Fruit fly (Drosophila melanogaster) whole organism, embryonic: ENCODE data around the gene solo.
A peak's percentile ranks its signal among the peaks of the same experiment; 100 is the strongest.

Source experiments
- Adf1 ChIP-seq: fragments of 200-800 bp; sonication (Bioruptor generic); IDR thresholded peaks from 2 replicates; pipeline ENCODE4 v1.3.6; 2022; ENCODE audit warnings: missing biosample characterization, missing genetic modification characterization
- CG10543 ChIP-seq: fragments of 200-800 bp; sonication (Bioruptor generic); optimal IDR thresholded peaks from 3 replicates; lab custom pipeline; 2017; ENCODE audit warnings: missing biosample characterization, mild to moderate bottlenecking, missing genetic modification characterization, moderate library complexity
- CG10565 ChIP-seq: fragments of 200-800 bp; sonication (Bioruptor generic); optimal IDR thresholded peaks from 3 replicates; lab custom pipeline; 2016; ENCODE audit warnings: missing biosample characterization, mild to moderate bottlenecking, missing genetic modification characterization
- CG12391 ChIP-seq: fragments of 200-800 bp; sonication (Bioruptor generic); optimal IDR thresholded peaks from 3 replicates; lab custom pipeline; 2018; ENCODE audit warnings: missing biosample characterization, mild to moderate bottlenecking, missing genetic modification characterization, moderate library complexity
- CG12769 ChIP-seq: fragments of 200-800 bp; sonication (Bioruptor generic); optimal IDR thresholded peaks from 2 replicates; lab custom pipeline; 2019; ENCODE audit warnings: missing biosample characterization, mild to moderate bottlenecking, missing genetic modification characterization, moderate library complexity
- CG15269 ChIP-seq: fragments of 200-800 bp; sonication (Bioruptor generic); optimal IDR thresholded peaks from 2 replicates; lab custom pipeline; 2018; ENCODE audit warnings: missing biosample characterization, mild to moderate bottlenecking, missing genetic modification characterization, moderate library complexity
- CG15514 ChIP-seq: fragments of 200-800 bp; sonication (Bioruptor generic); optimal IDR thresholded peaks from 3 replicates; lab custom pipeline; 2017; ENCODE audit warnings: missing biosample characterization, missing genetic modification characterization, mild to moderate bottlenecking, moderate library complexity, missing genetic modification reagents
- CG16779 ChIP-seq: fragments of 200-800 bp; sonication (Bioruptor generic); IDR thresholded peaks from 2 replicates; pipeline ENCODE4 v1.3.6; 2022; ENCODE audit warnings: missing biosample characterization, missing genetic modification characterization
- CG2199 ChIP-seq: fragments of 200-800 bp; sonication (Bioruptor generic); IDR thresholded peaks from 3 replicates; pipeline ENCODE4 v1.3.6; 2022; ENCODE audit warnings: missing biosample characterization, missing genetic modification characterization
- CG2678 ChIP-seq: fragments of 200-800 bp; sonication (Bioruptor generic); optimal IDR thresholded peaks from 3 replicates; lab custom pipeline; 2019; ENCODE audit warnings: missing biosample characterization, mild to moderate bottlenecking, missing genetic modification characterization, moderate library complexity
- CG34376 ChIP-seq: fragments of 200-800 bp; sonication (Bioruptor generic); optimal IDR thresholded peaks from 2 replicates; lab custom pipeline; 2018; ENCODE audit warnings: missing biosample characterization, mild to moderate bottlenecking, missing genetic modification characterization
- CG42726 ChIP-seq: fragments of 200-800 bp; sonication (Bioruptor generic); IDR thresholded peaks from 2 replicates; pipeline ENCODE4 v1.3.6; 2022; ENCODE audit warnings: missing biosample characterization, missing genetic modification characterization; ENCODE audit not compliant: partially characterized antibody
- CG4360 ChIP-seq: fragments of 200-800 bp; sonication (Bioruptor generic); IDR thresholded peaks from 2 replicates; pipeline ENCODE4 v1.3.6; 2022; ENCODE audit warnings: missing biosample characterization, missing genetic modification characterization
- CG7745 ChIP-seq: fragments of 200-800 bp; sonication (Bioruptor generic); optimal IDR thresholded peaks from 2 replicates; lab custom pipeline; 2018; ENCODE audit warnings: missing biosample characterization, mild to moderate bottlenecking, missing genetic modification characterization, moderate library complexity
- CG8290 ChIP-seq, 3 experiments: fragments of 200-800 bp; sonication (Bioruptor generic); optimal IDR thresholded peaks; 2 replicates each; lab custom pipeline; 2016 to 2019; ENCODE audit warnings: missing biosample characterization in 3 of 3, missing genetic modification characterization in 3 of 3, mild to moderate bottlenecking in 2 of 3, moderate library complexity in 1 of 3
- CG8924 ChIP-seq: fragments of 200-800 bp; optimal IDR thresholded peaks from 3 replicates; lab custom pipeline; 2019; ENCODE audit warnings: missing biosample characterization, mild to moderate bottlenecking, missing genetic modification characterization, moderate library complexity
- D19A ChIP-seq: fragments of 200-800 bp; optimal IDR thresholded peaks from 3 replicates; lab custom pipeline; 2019; ENCODE audit warnings: missing biosample characterization, mild to moderate bottlenecking, missing genetic modification characterization, moderate library complexity
- Dbx ChIP-seq: fragments of 200-800 bp; sonication (Bioruptor generic); IDR thresholded peaks from 3 replicates; pipeline ENCODE4 v1.3.6; 2022; ENCODE audit warnings: missing biosample characterization, missing genetic modification characterization
- Doc3 ChIP-seq: fragments of 200-800 bp; sonication (Bioruptor generic); IDR thresholded peaks from 3 replicates; pipeline ENCODE4 v1.3.6; 2022; ENCODE audit warnings: missing biosample characterization, missing genetic modification characterization; ENCODE audit not compliant: partially characterized antibody
- GATAe ChIP-seq: fragments of 200-800 bp; sonication (Bioruptor generic); conservative IDR thresholded peaks from 2 replicates; pipeline ENCODE4 v1.3.6; 2022; ENCODE audit warnings: missing biosample characterization, missing genetic modification characterization
- HmgZ ChIP-seq: fragments of 200-800 bp; sonication (Bioruptor generic); optimal IDR thresholded peaks from 2 replicates; lab custom pipeline; 2018; ENCODE audit warnings: missing biosample characterization, mild to moderate bottlenecking, missing genetic modification characterization
- Hmr ChIP-seq: fragments of 200-800 bp; sonication (Bioruptor generic); optimal IDR thresholded peaks from 3 replicates; lab custom pipeline; 2017; ENCODE audit warnings: mild to moderate bottlenecking, missing biosample characterization, missing genetic modification reagents, missing genetic modification characterization
- Hr78 ChIP-seq, 2 experiments: fragments of 200-800 bp in 1 of 2; fragments of >200 bp in 1 of 2; sonication (Bioruptor generic) in 1 of 2; optimal IDR thresholded peaks; 2 replicates each; lab custom pipeline; 2017 to 2019; ENCODE audit warnings: missing biosample characterization in 2 of 2, missing genetic modification characterization in 2 of 2, mild to moderate bottlenecking in 1 of 2, moderate library complexity in 1 of 2
- Med ChIP-seq: fragments of 200-800 bp; sonication (Bioruptor generic); peaks from one replicate; lab custom pipeline; 2016; ENCODE audit warnings: missing biosample characterization, missing genetic modification characterization, mild to moderate bottlenecking, inconsistent platforms, moderate library complexity
- Pdp1 ChIP-seq, 2 experiments: fragments of 200-800 bp; sonication (Bioruptor generic); optimal IDR thresholded peaks; 3 replicates each; lab custom pipeline; 2016; ENCODE audit warnings: missing biosample characterization in 2 of 2, missing genetic modification characterization in 2 of 2, mild to moderate bottlenecking in 1 of 2, moderate library complexity in 1 of 2
- Scr ChIP-seq: fragments of 200-800 bp; sonication (Bioruptor generic); IDR thresholded peaks from 2 replicates; pipeline ENCODE4 v1.3.6; 2022; ENCODE audit warnings: missing biosample characterization, missing genetic modification characterization; ENCODE audit not compliant: partially characterized antibody
- Sox100B ChIP-seq: fragments of 200-800 bp; sonication (Bioruptor generic); optimal IDR thresholded peaks from 3 replicates; lab custom pipeline; 2018; ENCODE audit warnings: missing biosample characterization, mild to moderate bottlenecking, missing genetic modification characterization
- Sox102F ChIP-seq: fragments of 200-800 bp; sonication (Bioruptor generic); optimal IDR thresholded peaks from 2 replicates; lab custom pipeline; 2018; ENCODE audit warnings: missing biosample characterization, mild to moderate bottlenecking, missing genetic modification characterization, moderate library complexity
- Vsx1 ChIP-seq: fragments of 200-800 bp; sonication (Bioruptor generic); optimal IDR thresholded peaks from 2 replicates; lab custom pipeline; 2017; ENCODE audit warnings: missing biosample characterization, mild to moderate bottlenecking, missing genetic modification characterization, missing genetic modification reagents
- ac ChIP-seq: fragments of 200-800 bp; sonication (Bioruptor generic); optimal IDR thresholded peaks from 3 replicates; lab custom pipeline; 2017; ENCODE audit warnings: missing biosample characterization, mild to moderate bottlenecking, missing genetic modification characterization
- al ChIP-seq: fragments of 200-800 bp; sonication (Bioruptor generic); IDR thresholded peaks from 2 replicates; pipeline ENCODE4 v1.3.6; 2022; ENCODE audit warnings: missing biosample characterization, missing genetic modification characterization
- amos ChIP-seq: fragments of 200-800 bp; sonication (Bioruptor generic); IDR thresholded peaks from 2 replicates; pipeline ENCODE4 v1.3.6; 2022; ENCODE audit warnings: missing biosample characterization, missing genetic modification characterization; ENCODE audit not compliant: partially characterized antibody
- chif ChIP-seq, 2 experiments: fragments of 200-800 bp; sonication (Bioruptor generic); optimal IDR thresholded peaks; 3 replicates each; lab custom pipeline; 2016; ENCODE audit warnings: missing biosample characterization in 2 of 2, missing genetic modification characterization in 2 of 2
- ci ChIP-seq: fragments of 200-800 bp; sonication (Bioruptor generic); IDR thresholded peaks from 3 replicates; pipeline ENCODE4 v1.3.6; 2022; ENCODE audit warnings: missing biosample characterization, missing genetic modification characterization
- crol ChIP-seq: fragments of 200-800 bp; sonication (Bioruptor generic); IDR thresholded peaks from 2 replicates; pipeline ENCODE4 v1.3.6; 2022; ENCODE audit warnings: missing biosample characterization, missing genetic modification characterization
- cwo ChIP-seq: fragments of 200-800 bp; sonication (Bioruptor generic); optimal IDR thresholded peaks from 3 replicates; lab custom pipeline; 2017; ENCODE audit warnings: missing biosample characterization, missing genetic modification characterization, mild to moderate bottlenecking, moderate library complexity, missing genetic modification reagents
- dimm ChIP-seq: fragments of 200-800 bp; sonication (Bioruptor generic); IDR thresholded peaks from 2 replicates; pipeline ENCODE4 v1.3.6; 2022; ENCODE audit warnings: missing biosample characterization, missing genetic modification characterization
- dmrt99B ChIP-seq: fragments of 200-800 bp; sonication (Bioruptor generic); optimal IDR thresholded peaks from 2 replicates; lab custom pipeline; 2018; ENCODE audit warnings: missing biosample characterization, mild to moderate bottlenecking, missing genetic modification characterization, moderate library complexity
- exex ChIP-seq: fragments of 200-800 bp; sonication (Bioruptor generic); optimal IDR thresholded peaks from 4 replicates; lab custom pipeline; 2018; ENCODE audit warnings: missing biosample characterization, mild to moderate bottlenecking, missing genetic modification characterization, moderate library complexity
- ftz-f1 ChIP-seq: fragments of 200-800 bp; sonication (Bioruptor generic); optimal IDR thresholded peaks from 2 replicates; lab custom pipeline; 2016; ENCODE audit warnings: missing biosample characterization, missing genetic modification characterization
- grau ChIP-seq: fragments of 200-800 bp; optimal IDR thresholded peaks from 3 replicates; lab custom pipeline; 2019; ENCODE audit warnings: missing biosample characterization, mild to moderate bottlenecking, missing genetic modification characterization, moderate library complexity
- grn ChIP-seq: fragments of 200-800 bp; sonication (Bioruptor generic); optimal IDR thresholded peaks from 3 replicates; lab custom pipeline; 2017; ENCODE audit warnings: missing biosample characterization, missing genetic modification characterization
- lab ChIP-seq: fragments of 200-800 bp; sonication (Bioruptor generic); optimal IDR thresholded peaks from 3 replicates; lab custom pipeline; 2017; ENCODE audit warnings: missing biosample characterization, missing genetic modification characterization, mild to moderate bottlenecking, moderate library complexity, missing genetic modification reagents
- mirr ChIP-seq: fragments of 200-800 bp; sonication (Bioruptor generic); optimal IDR thresholded peaks from 3 replicates; lab custom pipeline; 2018; ENCODE audit warnings: missing biosample characterization, mild to moderate bottlenecking, missing genetic modification characterization
- nau ChIP-seq: fragments of 200-800 bp; sonication (Bioruptor generic); optimal IDR thresholded peaks from 3 replicates; lab custom pipeline; 2017; ENCODE audit warnings: missing biosample characterization, mild to moderate bottlenecking, missing genetic modification characterization, missing genetic modification reagents
- pros ChIP-seq: fragments of 200-800 bp; sonication (Bioruptor generic); optimal IDR thresholded peaks from 3 replicates; lab custom pipeline; 2019; ENCODE audit warnings: missing biosample characterization, mild to moderate bottlenecking, missing genetic modification characterization, moderate library complexity
- sd ChIP-seq: fragments of 200-800 bp; sonication (Bioruptor generic); optimal IDR thresholded peaks from 3 replicates; lab custom pipeline; 2018; ENCODE audit warnings: missing biosample characterization, mild to moderate bottlenecking, missing genetic modification characterization, moderate library complexity
- stc ChIP-seq: fragments of 200-800 bp; sonication (Bioruptor generic); IDR thresholded peaks from 2 replicates; pipeline ENCODE4 v1.3.6; 2022; ENCODE audit warnings: missing biosample characterization, missing genetic modification characterization
- sug ChIP-seq: fragments of 200-800 bp; optimal IDR thresholded peaks from 2 replicates; lab custom pipeline; 2019; ENCODE audit warnings: missing biosample characterization, mild to moderate bottlenecking, missing genetic modification characterization, moderate library complexity
- ttk ChIP-seq: fragments of 200-800 bp; sonication (Bioruptor generic); IDR thresholded peaks from 2 replicates; pipeline ENCODE4 v2.1.2; 2022; ENCODE audit warnings: missing biosample characterization, missing genetic modification characterization

Gene solo

DNA sequence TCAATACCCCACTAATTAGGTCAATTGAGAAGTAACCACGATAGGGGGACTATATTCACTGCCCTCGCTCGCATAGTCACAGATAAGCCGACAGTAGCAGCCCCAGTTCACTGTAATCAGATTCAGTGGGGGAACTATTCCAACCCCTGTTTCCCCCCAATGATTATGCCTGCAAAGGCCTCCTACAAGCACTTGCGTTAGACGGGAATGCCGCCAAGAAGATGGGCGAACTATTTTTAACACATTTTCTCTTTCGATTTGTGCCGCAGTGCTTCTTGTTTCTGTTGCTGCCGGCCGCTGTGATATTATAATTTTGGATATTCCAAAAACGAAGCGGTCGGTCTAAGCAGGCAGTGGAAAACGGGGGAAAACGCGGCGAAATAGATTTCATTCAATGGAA lies 4.2 kb downstream of the solo start:
- peak; percentile 95 for TF ChIP-seq crol (GFP tag; lab: Robert Waterston, UW)
- TF ChIP-seq CG42726: 0 out of 2 replicates have a peak, but pooled peaks have one; percentile 4
- peak; percentile 4 for TF ChIP-seq CG15514 (GFP tag; lab: Kevin White, UChicago)
- no peak for TF ChIP-seq Hr78 (GFP tag; optimal IDR thresholded peaks at IDR 0.05; lab: Kevin White, UChicago)
- no peak for TF ChIP-seq Sox100B (GFP tag; lab: Kevin White, UChicago)
- peak; percentile 77 for TF ChIP-seq Vsx1 (GFP tag; lab: Kevin White, UChicago)
- peak in 1 of 2 experiments; percentile 72 for TF ChIP-seq Pdp1 (GFP tag; optimal IDR thresholded peaks at IDR 0.05; lab: Kevin White, UChicago)
- 0 out of 3 replicates have a peak, but pooled peaks have one; percentile 33 for TF ChIP-seq Doc3 (GFP tag; lab: Robert Waterston, UW)
- peak; percentile 93 for TF ChIP-seq CG2199
- TF ChIP-seq dimm (GFP tag; lab: Robert Waterston, UW): no peak
- TF ChIP-seq CG10543: peak; percentile 62
- peak; percentile 22; the same call in 1 of the 2 replicates for TF ChIP-seq Adf1 (GFP tag; lab: Robert Waterston, UW)
- TF ChIP-seq CG7745 (tag; lab: Kevin White, UChicago): peak; percentile 5
- TF ChIP-seq grn (GFP tag; lab: Kevin White, UChicago): peak; percentile 83
- 0 out of 2 replicates have a peak, but pooled peaks have one; percentile 51 for TF ChIP-seq CG16779
- TF ChIP-seq D19A (tag; lab: Kevin White, UChicago): peak; percentile 12
- TF ChIP-seq CG2678 (tag; lab: Kevin White, UChicago): no peak
- peak; percentile 54; the same call in 1 of the 3 replicates for TF ChIP-seq ci (GFP tag; lab: Robert Waterston, UW)
- no peak for TF ChIP-seq ac
- no peak for TF ChIP-seq amos
- no peak for TF ChIP-seq CG4360
- TF ChIP-seq Dbx (GFP tag; lab: Robert Waterston, UW): 0 out of 3 replicates have a peak, but pooled peaks have one; percentile 17
- TF ChIP-seq CG8290 (GFP tag; optimal IDR thresholded peaks at IDR 0.05; lab: Kevin White, UChicago): no peak
- peak in 1 of 2 experiments; percentile 22 for TF ChIP-seq CG8290 (tag; optimal IDR thresholded peaks at IDR 0.05; lab: Kevin White, UChicago)
- peak; percentile 56 for TF ChIP-seq HmgZ
- TF ChIP-seq ftz-f1 (GFP tag; lab: Kevin White, UChicago): peak; percentile 22
- TF ChIP-seq CG12769 (tag; lab: Kevin White, UChicago): peak; percentile 97
- peak; percentile 26 for TF ChIP-seq pros
- TF ChIP-seq sug (tag; lab: Kevin White, UChicago): peak; percentile 97
- TF ChIP-seq CG34376 (GFP tag; lab: Kevin White, UChicago): peak; percentile 34
- TF ChIP-seq exex (tag; lab: Kevin White, UChicago): peak; percentile 84
- TF ChIP-seq ttk (GFP tag; lab: Robert Waterston, UW): peak; percentile 24; the same call in 1 of the 2 replicates
- peak; percentile 8 for TF ChIP-seq lab (GFP tag; lab: Kevin White, UChicago)
- TF ChIP-seq Med: peak; percentile 74
- peak; percentile 85 for TF ChIP-seq mirr (GFP tag; lab: Kevin White, UChicago)
- no peak for TF ChIP-seq nau (GFP tag; lab: Kevin White, UChicago)
- TF ChIP-seq GATAe: peak; percentile 88
- TF ChIP-seq cwo (GFP tag; lab: Kevin White, UChicago): peak; percentile 17
- peak; percentile 85 for TF ChIP-seq sd (tag; lab: Kevin White, UChicago)

DNA sequence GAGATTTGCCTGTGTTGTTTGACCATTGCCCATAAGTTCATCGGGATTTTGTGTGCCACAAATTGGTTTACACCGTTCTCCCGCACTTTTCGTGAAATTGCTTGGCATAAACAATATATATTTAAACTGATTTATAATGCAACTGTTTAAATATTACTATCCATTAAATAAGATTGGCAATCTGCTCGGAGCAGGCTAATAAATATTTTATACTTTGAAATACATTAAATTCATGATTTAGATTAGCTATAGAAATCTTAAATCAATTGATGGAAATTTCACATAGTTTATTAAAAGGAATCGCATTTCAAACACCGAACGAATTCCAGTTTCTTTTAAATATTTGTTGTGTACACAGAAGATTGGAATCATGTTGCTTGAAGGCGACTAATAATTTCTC lies 4.7 kb downstream of the solo start:
- TF ChIP-seq Scr (GFP tag; lab: Robert Waterston, UW) (no peak), al (GFP tag; lab: Robert Waterston, UW) (no peak), CG10565 (GFP tag; lab: Kevin White, UChicago) (no peak), chif (GFP tag; optimal IDR thresholded peaks at IDR 0.05; lab: Kevin White, UChicago) (no peak), grau (tag; lab: Kevin White, UChicago) (peak; percentile 52), CG15269 (tag; lab: Kevin White, UChicago) (peak; percentile 42), Sox102F (GFP tag; lab: Kevin White, UChicago) (peak; percentile 38), dmrt99B (tag; lab: Kevin White, UChicago) (peak; percentile 24), stc (GFP tag; lab: Robert Waterston, UW) (no peak), Hmr (GFP tag; lab: Kevin White, UChicago) (peak; percentile 3), CG8924 (tag; lab: Kevin White, UChicago) (peak; percentile 1), CG12391 (tag; lab: Kevin White, UChicago) (peak; percentile 19)
